Fruit fly (Drosophila melanogaster) whole organism: ENCODE data around the gene Cals.

Experiments used
- CG8478 ChIP-seq: fragments of >200 bp; optimal IDR thresholded peaks from 2 replicates; lab custom pipeline; 2018; ENCODE audit warnings: inconsistent platforms
- Dll ChIP-seq: fragments of >200 bp; optimal IDR thresholded peaks from 2 replicates; lab custom pipeline; 2017
- EcR ChIP-seq, 2 experiments: fragments of >200 bp; optimal IDR thresholded peaks; 2 replicates each; lab custom pipeline; 2017; ENCODE audit warnings: missing biosample characterization in 2 of 2, missing genetic modification characterization in 2 of 2, missing genetic modification reagents in 2 of 2
- pan ChIP-seq: fragments of >200 bp; optimal IDR thresholded peaks from 2 replicates; lab custom pipeline; 2017
- psq ChIP-seq: fragments of >200 bp; optimal IDR thresholded peaks from 2 replicates; lab custom pipeline; 2017
- usp ChIP-seq: fragments of >200 bp; optimal IDR thresholded peaks from 2 replicates; lab custom pipeline; 2017; ENCODE audit warnings: missing biosample characterization, missing genetic modification characterization, mixed read lengths

DNA sequence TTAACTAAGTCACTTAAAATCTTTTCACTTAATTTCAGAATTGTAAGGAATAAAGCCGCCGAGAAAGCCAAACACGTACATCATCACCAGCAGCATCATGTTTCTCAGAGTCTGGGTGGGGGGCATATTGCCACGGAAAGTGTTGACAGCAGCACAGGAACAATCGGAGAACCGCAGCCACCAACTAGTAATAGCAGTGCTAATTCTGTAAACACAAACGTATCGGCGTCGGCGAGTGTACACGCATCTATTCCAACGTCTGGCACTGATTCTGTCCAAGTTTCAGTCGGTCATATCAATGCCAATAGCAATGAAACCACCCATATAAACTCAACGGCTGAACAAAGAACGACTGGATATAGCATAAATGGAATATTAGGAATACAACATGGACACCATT lies 17.0 kb downstream of the Cals start:
- TF ChIP-seq usp (GFP tag; lab: Kevin White, UChicago) (no peak), psq (no peak), pan (lab: Kevin White, UChicago) (no peak), EcR (GFP tag; optimal IDR thresholded peaks at IDR 0.05; lab: Kevin White, UChicago) (no peak), Dll (lab: Kevin White, UChicago) (no peak), CG8478 (no peak)
